Worm (Caenorhabditis elegans): ENCODE results near the gene T07D4.2.

DNA sequence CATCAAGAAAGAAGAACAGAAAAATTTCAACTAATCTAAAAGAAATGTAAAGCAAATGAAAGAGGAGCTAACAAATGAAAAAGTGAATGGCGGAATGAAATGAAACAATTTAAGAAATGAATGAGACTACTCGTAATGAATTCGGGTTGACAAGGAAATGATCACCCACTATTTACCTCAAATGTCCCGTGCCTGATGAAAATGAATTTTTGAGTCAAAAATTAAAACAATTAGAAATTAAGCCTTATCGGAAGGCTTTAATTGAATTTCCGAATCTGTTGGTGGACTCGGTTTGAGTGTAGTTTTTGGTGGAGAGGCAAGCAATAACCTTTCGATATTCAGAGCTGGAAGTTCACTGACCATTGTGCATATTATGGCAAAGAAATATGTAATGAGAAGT lies 24.8 kb downstream of the T07D4.2 start:
- TF ChIP-seq peb-1 (tag; optimal IDR thresholded peaks at IDR 0.05) (no peak), crh-2 (tag; optimal IDR thresholded peaks at IDR 0.05) (no peak), nhr-23 (tag; optimal IDR thresholded peaks at IDR 0.05) (no peak), lin-13 (GFP tag; optimal IDR thresholded peaks at IDR 0.05) (no peak), lin-11 (tag; optimal IDR thresholded peaks at IDR 0.05) (no peak), egl-27 (tag; optimal IDR thresholded peaks at IDR 0.05) (no peak), mab-5 (tag; optimal IDR thresholded peaks at IDR 0.05) (no peak), snpc-4 (tag; optimal IDR thresholded peaks at IDR 0.05) (no peak), nhr-77 (tag; optimal IDR thresholded peaks at IDR 0.05) (no peak), mbf-1 (tag; optimal IDR thresholded peaks at IDR 0.05) (no peak), lin-39 (tag; optimal IDR thresholded peaks at IDR 0.05) (no peak), nhr-25 (tag; optimal IDR thresholded peaks at IDR 0.05) (no peak), sma-9 (GFP tag; optimal IDR thresholded peaks at IDR 0.05) (no peak), sma-9 (tag; optimal IDR thresholded peaks at IDR 0.05) (no peak), fos-1 (tag; optimal IDR thresholded peaks at IDR 0.05) (no peak)
